Fruit fly (Drosophila melanogaster) whole organism, wandering third instar larva: Measurements from ENCODE around the gene CG15506.

ENCODE experiments used
- CG32264 ChIP-seq: fragments of 200-800 bp; sonication (Bioruptor generic); optimal IDR thresholded peaks from 2 replicates; lab custom pipeline; 2016; ENCODE audit warnings: missing biosample characterization, missing genetic modification characterization
- CrebA ChIP-seq: fragments of 200-800 bp; sonication (Bioruptor generic); optimal IDR thresholded peaks from 2 replicates; lab custom pipeline; 2016; ENCODE audit warnings: missing biosample characterization, mild to moderate bottlenecking, missing genetic modification characterization, borderline replicate concordance
- Dfd ChIP-seq: fragments of >200 bp; optimal IDR thresholded peaks from 2 replicates; lab custom pipeline; 2017; ENCODE audit warnings: missing biosample characterization, missing genetic modification characterization
- Dif ChIP-seq: fragments of 200-275, 200-300 bp; sonication (Bioruptor generic); optimal IDR thresholded peaks from 2 replicates; lab custom pipeline; 2018; ENCODE audit warnings: missing biosample characterization, missing genetic modification characterization; ENCODE audit not compliant: partially characterized antibody
- GATAd ChIP-seq: sonication (Bioruptor generic); optimal IDR thresholded peaks from 2 replicates; lab custom pipeline; 2016; ENCODE audit warnings: missing biosample characterization, missing genetic modification characterization
- HLH106 ChIP-seq: fragments of 200-800 bp; optimal IDR thresholded peaks from 3 replicates; lab custom pipeline; 2019; ENCODE audit warnings: missing biosample characterization, mild to moderate bottlenecking, missing genetic modification characterization, moderate library complexity
- Hnf4 ChIP-seq: fragments of 200-800 bp; sonication (Bioruptor generic); optimal IDR thresholded peaks from 2 replicates; lab custom pipeline; 2016; ENCODE audit warnings: missing biosample characterization, mild to moderate bottlenecking, missing genetic modification characterization
- Hr78 ChIP-seq: fragments of >200 bp; optimal IDR thresholded peaks from 2 replicates; lab custom pipeline; 2017; ENCODE audit warnings: missing biosample characterization, missing genetic modification characterization
- Mio ChIP-seq: sonication (Bioruptor generic); optimal IDR thresholded peaks from 2 replicates; lab custom pipeline; 2016; ENCODE audit warnings: missing biosample characterization, missing genetic modification characterization
- Myc ChIP-seq: fragments of >200 bp; optimal IDR thresholded peaks from 2 replicates; lab custom pipeline; 2017
- N ChIP-seq: fragments of >200 bp; optimal IDR thresholded peaks from 2 replicates; lab custom pipeline; 2018; ENCODE audit warnings: missing biosample characterization, missing external identifiers, missing genetic modification characterization
- OdsH ChIP-seq: fragments of 200-800 bp; sonication (Bioruptor generic); optimal IDR thresholded peaks from 2 replicates; lab custom pipeline; 2016; ENCODE audit warnings: missing biosample characterization, mild to moderate bottlenecking, missing genetic modification characterization
- Rel ChIP-seq, 2 experiments: fragments of 200-800 bp; sonication (Bioruptor generic) in 1 of 2; optimal IDR thresholded peaks; 2 replicates in 1 of 2; 3 replicates in 1 of 2; lab custom pipeline; 2016 to 2019; ENCODE audit warnings: mild to moderate bottlenecking in 2 of 2, missing biosample characterization in 2 of 2, missing genetic modification characterization in 2 of 2, moderate library complexity in 1 of 2
- Sp1 ChIP-seq: fragments of 200-800 bp; sonication (Bioruptor generic); optimal IDR thresholded peaks from 3 replicates; lab custom pipeline; 2019; ENCODE audit warnings: missing biosample characterization, mild to moderate bottlenecking, missing genetic modification characterization, moderate library complexity
- Vsx2 ChIP-seq: fragments of 200-300, 225-300 bp; sonication (Bioruptor generic); optimal IDR thresholded peaks from 2 replicates; lab custom pipeline; 2018; ENCODE audit warnings: missing biosample characterization, missing genetic modification characterization; ENCODE audit not compliant: partially characterized antibody
- br ChIP-seq: fragments of 200-800 bp; sonication (Bioruptor generic); optimal IDR thresholded peaks from 2 replicates; lab custom pipeline; 2016; ENCODE audit warnings: missing biosample characterization, missing genetic modification characterization
- brk ChIP-seq: fragments of 200-800 bp; sonication (Bioruptor generic); optimal IDR thresholded peaks from 2 replicates; lab custom pipeline; 2016; ENCODE audit warnings: missing biosample characterization, mild to moderate bottlenecking, missing genetic modification characterization
- dl ChIP-seq, 2 experiments: fragments of 175-275, 200-275 bp in 1 of 2; fragments of 200-275 bp in 1 of 2; sonication (Bioruptor generic); optimal IDR thresholded peaks; lab custom pipeline; 2018; ENCODE audit warnings: mild to moderate bottlenecking in 2 of 2, missing biosample characterization in 2 of 2, missing genetic modification characterization in 2 of 2, moderate library complexity in 2 of 2; ENCODE audit not compliant: partially characterized antibody in 2 of 2, insufficient read depth in 1 of 2
- dmrt93B ChIP-seq: fragments of 200-800 bp; sonication (Bioruptor generic); optimal IDR thresholded peaks from 2 replicates; lab custom pipeline; 2018; ENCODE audit warnings: missing biosample characterization, mild to moderate bottlenecking, missing genetic modification characterization
- dsf ChIP-seq: sonication (Bioruptor generic); optimal IDR thresholded peaks from 2 replicates; lab custom pipeline; 2016; ENCODE audit warnings: missing biosample characterization, missing genetic modification characterization, borderline replicate concordance
- ey ChIP-seq: fragments of 200-800 bp; sonication (Bioruptor generic); optimal IDR thresholded peaks from 2 replicates; lab custom pipeline; 2016; ENCODE audit warnings: missing biosample characterization, missing genetic modification characterization
- foxo ChIP-seq, 2 experiments: fragments of 200-800 bp; sonication (Bioruptor generic); optimal IDR thresholded peaks; 2 replicates in 1 of 2; 3 replicates in 1 of 2; lab custom pipeline; 2016 to 2017; ENCODE audit warnings: missing biosample characterization in 2 of 2, missing genetic modification characterization in 2 of 2
- fru ChIP-seq: fragments of 200-800 bp; sonication (Bioruptor generic); optimal IDR thresholded peaks from 3 replicates; lab custom pipeline; 2016; ENCODE audit warnings: missing biosample characterization, mild to moderate bottlenecking, missing genetic modification characterization
- h ChIP-seq: fragments of 200-800 bp; sonication (Bioruptor generic); optimal IDR thresholded peaks from 3 replicates; lab custom pipeline; 2016; ENCODE audit warnings: missing biosample characterization, mild to moderate bottlenecking, missing genetic modification characterization
- jim ChIP-seq: fragments of 175-275, 200-325 bp; sonication (Bioruptor generic); optimal IDR thresholded peaks from 2 replicates; lab custom pipeline; 2016; ENCODE audit warnings: missing biosample characterization, mild to moderate bottlenecking, missing genetic modification characterization
- lola ChIP-seq: fragments of >200 bp; optimal IDR thresholded peaks from 2 replicates; lab custom pipeline; 2017; ENCODE audit warnings: missing biosample characterization, missing genetic modification characterization
- pan ChIP-seq: fragments of >200 bp; optimal IDR thresholded peaks from 2 replicates; lab custom pipeline; 2017
- psq ChIP-seq: fragments of 200-800 bp; sonication (Bioruptor generic); optimal IDR thresholded peaks from 3 replicates; lab custom pipeline; 2017; ENCODE audit warnings: missing biosample characterization, mild to moderate bottlenecking, missing genetic modification characterization, moderate library complexity
- rgr ChIP-seq: fragments of 200-800 bp; sonication (Bioruptor generic); optimal IDR thresholded peaks from 3 replicates; lab custom pipeline; 2016; ENCODE audit warnings: missing biosample characterization, mild to moderate bottlenecking, missing genetic modification characterization
- sage ChIP-seq: fragments of 200-800 bp; sonication (Bioruptor generic); optimal IDR thresholded peaks from 2 replicates; lab custom pipeline; 2016; ENCODE audit warnings: missing biosample characterization, mild to moderate bottlenecking, missing genetic modification characterization
- sv ChIP-seq: fragments of 200-800 bp; sonication (Bioruptor generic); optimal IDR thresholded peaks from 3 replicates; lab custom pipeline; 2016; ENCODE audit warnings: missing biosample characterization, missing genetic modification characterization
- tai ChIP-seq: sonication (Bioruptor generic); optimal IDR thresholded peaks from 2 replicates; lab custom pipeline; 2016; ENCODE audit warnings: missing biosample characterization, missing genetic modification characterization
- usp ChIP-seq: fragments of >200 bp; optimal IDR thresholded peaks from 2 replicates; lab custom pipeline; 2017; ENCODE audit warnings: missing biosample characterization, missing genetic modification characterization
- woc ChIP-seq: sonication (Bioruptor generic); optimal IDR thresholded peaks from 2 replicates; lab custom pipeline; 2016; ENCODE audit warnings: missing biosample characterization, mild to moderate bottlenecking, missing genetic modification characterization

CG15506 gene

DNA sequence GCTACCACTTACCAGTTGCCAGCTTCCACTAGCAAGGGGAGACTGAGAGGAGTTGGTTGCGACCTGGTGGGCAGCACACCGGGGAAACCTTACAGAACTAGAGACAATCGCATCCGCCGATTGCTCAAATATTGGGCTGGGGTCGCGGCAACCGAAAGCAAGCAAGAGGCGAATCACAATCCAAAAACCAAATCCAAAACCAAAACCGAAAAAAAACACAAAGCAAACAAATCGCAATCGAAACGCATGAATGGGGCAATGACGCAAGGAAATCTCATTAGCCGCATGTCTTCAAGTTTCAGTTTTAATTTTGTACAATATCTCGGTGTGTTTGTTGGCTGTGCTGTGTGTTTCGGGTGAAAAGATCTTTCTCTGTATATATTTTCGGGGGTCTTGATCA is 29.3 kb upstream of the CG15506 start, which contains the start of gene Obp99c:
TSS of gene Obp99c (minus strand) at position 101 of the 400 bp plus-strand sequence.
- no peak for TF ChIP-seq Dfd
- no peak for TF ChIP-seq lola (GFP tag; lab: Kevin White, UChicago)
- no peak for TF ChIP-seq jim (GFP tag; lab: Kevin White, UChicago)
- TF ChIP-seq br (GFP tag; lab: Kevin White, UChicago): no peak
- no peak for TF ChIP-seq dmrt93B (GFP tag; lab: Kevin White, UChicago)
- TF ChIP-seq brk (GFP tag; lab: Kevin White, UChicago): no peak
- TF ChIP-seq OdsH: no peak
- no peak for TF ChIP-seq Hnf4
- no peak for TF ChIP-seq GATAd (GFP tag; lab: Kevin White, UChicago)
- no peak for TF ChIP-seq dl (GFP tag; optimal IDR thresholded peaks at IDR 0.05; lab: Kevin White, UChicago; ENCODE audit: insufficient read depth in 1 of 2, partially characterized antibody in 2 of 2)
- no peak for TF ChIP-seq dsf (GFP tag; lab: Kevin White, UChicago)
- no peak for TF ChIP-seq sv (GFP tag; lab: Kevin White, UChicago)
- TF ChIP-seq Vsx2 (GFP tag; lab: Kevin White, UChicago): no peak
- TF ChIP-seq Dif (GFP tag; lab: Kevin White, UChicago): no peak
- TF ChIP-seq, all 38 proteins: peak for 0

DNA sequence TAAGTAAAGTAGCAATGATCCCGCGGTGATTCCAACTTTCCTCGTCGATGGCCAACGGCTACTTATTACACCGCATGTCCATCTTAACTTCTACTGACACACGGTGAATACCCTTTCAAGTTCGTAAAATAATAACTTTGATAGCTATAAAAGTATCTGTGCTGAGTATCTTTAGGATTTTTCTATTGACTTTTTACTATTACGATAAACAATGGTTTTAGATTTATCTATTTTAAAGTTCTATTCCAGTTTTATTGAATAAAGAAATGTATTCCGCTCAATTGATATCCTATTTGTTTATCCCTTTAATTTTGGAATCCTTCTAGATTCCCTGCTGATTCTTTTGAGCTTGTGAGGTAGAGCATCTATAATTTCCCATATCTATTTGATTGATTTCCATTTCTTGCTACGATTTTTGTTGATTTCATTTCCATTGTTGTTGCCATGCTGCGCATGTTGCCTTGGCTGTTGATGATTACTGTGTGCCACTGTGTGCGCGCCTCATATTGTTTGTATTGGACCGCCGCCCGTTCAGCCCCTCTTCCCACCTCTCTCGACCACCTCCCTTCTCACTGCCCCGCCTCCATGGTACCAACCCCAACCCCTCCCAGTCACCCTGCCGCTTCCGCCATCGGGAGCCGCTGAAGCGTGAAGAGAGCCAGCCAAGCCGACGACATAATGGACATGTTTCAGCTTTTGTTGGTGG is 28.5 kb upstream of the CG15506 start:
- TF ChIP-seq rgr (GFP tag; lab: Kevin White, UChicago): no peak
- TF ChIP-seq dl (GFP tag; optimal IDR thresholded peaks at IDR 0.05; lab: Kevin White, UChicago; ENCODE audit: insufficient read depth in 1 of 2, partially characterized antibody in 2 of 2): no peak
- no peak for TF ChIP-seq jim (GFP tag; lab: Kevin White, UChicago)
- TF ChIP-seq CG32264 (GFP tag; lab: Kevin White, UChicago): no peak
- TF ChIP-seq Hr78: no peak
- TF ChIP-seq brk (GFP tag; lab: Kevin White, UChicago): no peak
- no peak for TF ChIP-seq Sp1 (GFP tag; lab: Kevin White, UChicago)
- no peak for TF ChIP-seq Vsx2 (GFP tag; lab: Kevin White, UChicago)
- TF ChIP-seq OdsH: no peak
- TF ChIP-seq foxo (GFP tag; optimal IDR thresholded peaks at IDR 0.05; lab: Kevin White, UChicago): no peak
- no peak for TF ChIP-seq Mio (GFP tag; lab: Kevin White, UChicago)
- TF ChIP-seq HLH106 (tag; lab: Kevin White, UChicago): no peak

DNA sequence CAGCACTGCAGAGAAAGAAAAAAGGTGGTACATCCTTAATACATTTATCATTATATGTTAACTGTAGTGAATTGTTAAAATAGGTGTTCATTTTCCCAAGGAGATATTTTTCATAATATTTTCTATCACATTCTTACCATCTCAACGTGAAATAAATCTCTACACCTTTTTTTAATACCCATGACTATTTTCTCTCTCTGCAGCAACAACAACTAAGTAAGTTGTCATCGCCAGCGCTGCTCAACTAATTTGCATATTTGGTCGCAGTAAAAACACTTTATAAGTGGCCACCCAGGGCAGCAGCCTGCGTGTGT is 28.0 kb upstream of the CG15506 start:
- TF ChIP-seq fru (GFP tag; lab: Kevin White, UChicago): peak; percentile 22
- no peak for TF ChIP-seq woc
- peak; percentile 18 for TF ChIP-seq ey
- no peak for TF ChIP-seq CG32264 (GFP tag; lab: Kevin White, UChicago)
- TF ChIP-seq sage (GFP tag; lab: Kevin White, UChicago): no peak
- no peak for TF ChIP-seq GATAd (GFP tag; lab: Kevin White, UChicago)
- peak; percentile 30 for TF ChIP-seq HLH106 (tag; lab: Kevin White, UChicago)
- no peak for TF ChIP-seq Rel (GFP tag; optimal IDR thresholded peaks at IDR 0.05; lab: Kevin White, UChicago)
- TF ChIP-seq Rel (tag; optimal IDR thresholded peaks at IDR 0.05; lab: Kevin White, UChicago): no peak
- no peak for TF ChIP-seq psq (GFP tag; lab: Kevin White, UChicago)
- peak in 1 of 2 experiments; percentile 26 for TF ChIP-seq foxo (GFP tag; optimal IDR thresholded peaks at IDR 0.05; lab: Kevin White, UChicago)
- TF ChIP-seq rgr (GFP tag; lab: Kevin White, UChicago): peak; percentile 23
- TF ChIP-seq h: peak; percentile 11
- TF ChIP-seq dl (GFP tag; optimal IDR thresholded peaks at IDR 0.05; lab: Kevin White, UChicago; ENCODE audit: insufficient read depth in 1 of 2, partially characterized antibody in 2 of 2): no peak
- TF ChIP-seq usp (GFP tag; lab: Kevin White, UChicago): no peak
- TF ChIP-seq sv (GFP tag; lab: Kevin White, UChicago): peak; percentile 30
- no peak for TF ChIP-seq dmrt93B (GFP tag; lab: Kevin White, UChicago)
- TF ChIP-seq lola (GFP tag; lab: Kevin White, UChicago): no peak
- TF ChIP-seq Sp1 (GFP tag; lab: Kevin White, UChicago): no peak
- TF ChIP-seq Myc (lab: Kevin White, UChicago): no peak
- no peak for TF ChIP-seq br (GFP tag; lab: Kevin White, UChicago)
- TF ChIP-seq Hr78: no peak

DNA sequence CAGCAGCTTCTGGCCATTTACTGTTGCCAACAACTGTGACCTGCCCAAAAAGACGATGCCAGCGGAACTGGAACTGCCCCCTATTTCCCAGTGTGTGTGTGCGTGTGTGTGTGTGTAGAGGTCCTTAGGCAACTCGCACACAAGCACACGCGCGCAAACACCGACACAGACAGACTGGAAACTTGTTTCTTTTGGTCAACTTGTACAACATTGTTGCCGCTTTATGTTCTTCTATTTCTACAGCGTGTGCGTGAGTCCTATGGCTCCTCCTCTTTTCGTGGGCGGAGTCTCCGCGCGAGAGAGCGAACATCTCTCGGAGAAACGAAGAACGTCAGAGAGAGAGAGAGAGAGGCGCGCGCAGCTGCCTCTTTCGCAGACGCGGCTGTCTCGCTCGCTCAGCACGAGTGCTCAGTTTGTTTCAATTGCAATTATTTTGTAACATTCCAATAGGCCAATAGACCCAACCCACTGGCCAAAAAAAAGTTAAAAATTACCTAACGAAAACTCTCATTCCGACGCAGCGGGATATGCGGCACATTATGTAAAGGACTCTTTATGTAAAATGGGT is 27.4 kb upstream of the CG15506 start:
- TF ChIP-seq sage (GFP tag; lab: Kevin White, UChicago): no peak
- no peak for TF ChIP-seq N
- peak; percentile 89 for TF ChIP-seq Dif (GFP tag; lab: Kevin White, UChicago)
- no peak for TF ChIP-seq Rel (GFP tag; optimal IDR thresholded peaks at IDR 0.05; lab: Kevin White, UChicago)
- TF ChIP-seq Rel (tag; optimal IDR thresholded peaks at IDR 0.05; lab: Kevin White, UChicago): no peak
- no peak for TF ChIP-seq Myc (lab: Kevin White, UChicago)
- TF ChIP-seq psq (GFP tag; lab: Kevin White, UChicago): no peak
- TF ChIP-seq ey: no peak
- TF ChIP-seq pan (lab: Kevin White, UChicago): no peak
- TF ChIP-seq jim (GFP tag; lab: Kevin White, UChicago): no peak
- TF ChIP-seq GATAd (GFP tag; lab: Kevin White, UChicago): no peak
- TF ChIP-seq dl (GFP tag; optimal IDR thresholded peaks at IDR 0.05; lab: Kevin White, UChicago; ENCODE audit: insufficient read depth in 1 of 2, partially characterized antibody in 2 of 2): peak; percentile 80 to 89
- TF ChIP-seq HLH106 (tag; lab: Kevin White, UChicago): no peak
- no peak for TF ChIP-seq Mio (GFP tag; lab: Kevin White, UChicago)
- no peak for TF ChIP-seq sv (GFP tag; lab: Kevin White, UChicago)
- no peak for TF ChIP-seq tai (GFP tag; lab: Kevin White, UChicago)
- TF ChIP-seq CrebA (GFP tag; lab: Kevin White, UChicago): no peak
- TF ChIP-seq Vsx2 (GFP tag; lab: Kevin White, UChicago): peak; percentile 57
- no peak for TF ChIP-seq Sp1 (GFP tag; lab: Kevin White, UChicago)
- TF ChIP-seq rgr (GFP tag; lab: Kevin White, UChicago): no peak
